Fruit fly (Drosophila melanogaster): ENCODE data around the gene CG32176.

- TF ChIP-seq Hr4 (GFP tag; optimal IDR thresholded peaks at IDR 0.05) (no peak), CG6276 (GFP tag; optimal IDR thresholded peaks at IDR 0.05) (no peak), net (GFP tag; optimal IDR thresholded peaks at IDR 0.05) (no peak), CG15336 (GFP tag; IDR thresholded peaks at IDR 0.05) (0 out of 2 replicates have a peak, but pooled peaks have one; percentile 24), Eip78C (GFP tag) (no peak), dsx (GFP tag; optimal IDR thresholded peaks at IDR 0.05; ENCODE audit: poor library complexity, severe bottlenecking) (peak; percentile 16), achi (GFP tag; optimal IDR thresholded peaks at IDR 0.05) (no peak), Gug (GFP tag; IDR thresholded peaks at IDR 0.05) (no peak), salr (GFP tag; optimal IDR thresholded peaks at IDR 0.05) (no peak), Hr39 (GFP tag; optimal IDR thresholded peaks at IDR 0.05) (no peak)
Measured at dm6 chr3L:17432947-17433346, 721 bp upstream of the CG32176 start, which contains the start of gene frc.
